Worm (Caenorhabditis elegans) whole organism, mixed stage, embryonic: Measurements from ENCODE around the gene dna-2.

Experiments
- elt-3 ChIP-seq: fragments of 150-350 bp; optimal IDR thresholded peaks from 2 replicates; lab custom pipeline; 2014; ENCODE audit warnings: missing biosample characterization, missing genetic modification characterization
- lin-13 ChIP-seq: fragments of 150-350 bp; optimal IDR thresholded peaks from 2 replicates; lab custom pipeline; 2014; ENCODE audit warnings: missing biosample characterization, missing genetic modification characterization
- nhr-237 ChIP-seq: fragments of 150-350 bp; optimal IDR thresholded peaks from 2 replicates; lab custom pipeline; 2014; ENCODE audit warnings: missing biosample characterization, missing genetic modification characterization

ce11 chrII:11794392-11794791, 16.2 kb downstream of the dna-2 start:
- no peak for TF ChIP-seq lin-13 (tag; lab: Kevin White, UChicago)
- no peak for TF ChIP-seq elt-3 (tag; lab: Kevin White, UChicago)
- no peak for TF ChIP-seq nhr-237 (tag; lab: Kevin White, UChicago)
